Fruit fly (Drosophila melanogaster) whole organism, prepupa: ENCODE results near the gene Shawn.

Experiments
- Blimp-1 ChIP-seq: fragments of 200-800 bp; sonication (Bioruptor generic); optimal IDR thresholded peaks from 3 replicates; lab custom pipeline; 2017; ENCODE audit warnings: missing biosample characterization, missing genetic modification characterization, mild to moderate bottlenecking, moderate library complexity, missing genetic modification reagents
- CG10631 ChIP-seq: fragments of 200-800 bp; sonication (Bioruptor generic); optimal IDR thresholded peaks from 2 replicates; lab custom pipeline; 2016; ENCODE audit warnings: missing biosample characterization, missing genetic modification characterization
- CG10669 ChIP-seq: fragments of 200-800 bp; sonication (Bioruptor generic); optimal IDR thresholded peaks from 3 replicates; lab custom pipeline; 2018; ENCODE audit warnings: missing biosample characterization, mild to moderate bottlenecking, missing genetic modification characterization, moderate library complexity
- CG11294 ChIP-seq: fragments of 200-800 bp; sonication (Bioruptor generic); IDR thresholded peaks from 2 replicates; pipeline ENCODE4 v1.3.6; 2022; ENCODE audit warnings: missing biosample characterization, missing genetic modification characterization
- CG11762 ChIP-seq: fragments of 200-800 bp; sonication (Bioruptor generic); optimal IDR thresholded peaks from 3 replicates; lab custom pipeline; 2016; ENCODE audit warnings: missing biosample characterization, missing genetic modification characterization; ENCODE audit not compliant: insufficient read depth
- CG11902 ChIP-seq: fragments of 200-800 bp; sonication (Bioruptor generic); optimal IDR thresholded peaks from 3 replicates; lab custom pipeline; 2016; ENCODE audit warnings: missing biosample characterization, missing genetic modification characterization
- CG15336 ChIP-seq: fragments of 200-800 bp; sonication (Bioruptor generic); IDR thresholded peaks from 2 replicates; pipeline ENCODE4 v1.3.6; 2022; ENCODE audit warnings: missing biosample characterization, missing genetic modification characterization
- CG1621 ChIP-seq: fragments of 200-800 bp; sonication (Bioruptor generic); optimal IDR thresholded peaks from 3 replicates; lab custom pipeline; 2018; ENCODE audit warnings: missing biosample characterization, mild to moderate bottlenecking, missing genetic modification characterization
- CG16779 ChIP-seq: fragments of 200-800 bp; sonication (Bioruptor generic); optimal IDR thresholded peaks from 3 replicates; lab custom pipeline; 2017; ENCODE audit warnings: missing biosample characterization, mild to moderate bottlenecking, missing genetic modification characterization
- CG31627 ChIP-seq: fragments of 200-800 bp; sonication (Bioruptor generic); optimal IDR thresholded peaks from 3 replicates; lab custom pipeline; 2016; ENCODE audit warnings: missing biosample characterization, missing genetic modification characterization
- CG32006 ChIP-seq: fragments of 200-800 bp; sonication (Bioruptor generic); optimal IDR thresholded peaks from 3 replicates; lab custom pipeline; 2017; ENCODE audit warnings: missing biosample characterization, mild to moderate bottlenecking, missing genetic modification characterization
- CG4318 ChIP-seq: fragments of 200-800 bp; sonication (Bioruptor generic); optimal IDR thresholded peaks from 3 replicates; lab custom pipeline; 2017; ENCODE audit warnings: missing biosample characterization, mild to moderate bottlenecking, missing genetic modification characterization
- CG6276 ChIP-seq: fragments of 200-800 bp; sonication (Bioruptor generic); optimal IDR thresholded peaks from 2 replicates; lab custom pipeline; 2017; ENCODE audit warnings: missing biosample characterization, mild to moderate bottlenecking, missing genetic modification characterization
- CG6792 ChIP-seq: fragments of 200-800 bp; sonication (Bioruptor generic); optimal IDR thresholded peaks from 3 replicates; lab custom pipeline; 2016; ENCODE audit warnings: missing biosample characterization, missing genetic modification characterization
- CG6854 ChIP-seq: fragments of 200-800 bp; sonication (Bioruptor generic); optimal IDR thresholded peaks from 2 replicates; lab custom pipeline; 2017; ENCODE audit warnings: missing biosample characterization, mild to moderate bottlenecking, missing genetic modification characterization
- CG8319 ChIP-seq: fragments of 200-800 bp; sonication (Bioruptor generic); optimal IDR thresholded peaks from 3 replicates; lab custom pipeline; 2016; ENCODE audit warnings: missing biosample characterization, missing genetic modification characterization
- CG8632 ChIP-seq: fragments of 200-800 bp; sonication (Bioruptor generic); optimal IDR thresholded peaks from 3 replicates; lab custom pipeline; 2016; ENCODE audit warnings: missing biosample characterization, missing genetic modification characterization
- CG9139 ChIP-seq: fragments of 200-800 bp; sonication (Bioruptor generic); optimal IDR thresholded peaks from 3 replicates; lab custom pipeline; 2017; ENCODE audit warnings: missing biosample characterization, mild to moderate bottlenecking, missing genetic modification characterization
- Eip75B ChIP-seq: fragments of 200-800 bp; sonication (Bioruptor generic); optimal IDR thresholded peaks from 3 replicates; lab custom pipeline; 2016; ENCODE audit warnings: missing biosample characterization, missing genetic modification characterization
- Eip93F ChIP-seq: fragments of 200-800 bp; sonication (Bioruptor generic); optimal IDR thresholded peaks from 2 replicates; lab custom pipeline; 2016; ENCODE audit warnings: missing biosample characterization, mild to moderate bottlenecking, missing genetic modification characterization
- Ets21C ChIP-seq: fragments of 200-800 bp; sonication (Bioruptor generic); optimal IDR thresholded peaks from 3 replicates; lab custom pipeline; 2016; ENCODE audit warnings: missing biosample characterization, missing genetic modification characterization
- Ets96B ChIP-seq: fragments of 200-800 bp; optimal IDR thresholded peaks from 2 replicates; lab custom pipeline; 2019; ENCODE audit warnings: missing biosample characterization, mild to moderate bottlenecking, missing genetic modification characterization, moderate library complexity
- Hr38 ChIP-seq: sonication (Bioruptor generic); optimal IDR thresholded peaks from 2 replicates; lab custom pipeline; 2016; ENCODE audit warnings: missing biosample characterization, missing genetic modification characterization
- Hr39 ChIP-seq: fragments of 200-800 bp; sonication (Bioruptor generic); optimal IDR thresholded peaks from 2 replicates; lab custom pipeline; 2016; ENCODE audit warnings: missing biosample characterization, missing genetic modification characterization
- OdsH ChIP-seq: fragments of 200-800 bp; sonication (Bioruptor generic); optimal IDR thresholded peaks from 3 replicates; lab custom pipeline; 2016; ENCODE audit warnings: missing biosample characterization, missing genetic modification characterization
- Smox ChIP-seq: fragments of 200-800 bp; sonication (Bioruptor generic); optimal IDR thresholded peaks from 3 replicates; lab custom pipeline; 2016; ENCODE audit warnings: missing biosample characterization, missing genetic modification characterization
- Sox14 ChIP-seq: fragments of 200-800 bp; sonication (Bioruptor generic); optimal IDR thresholded peaks from 3 replicates; lab custom pipeline; 2016; ENCODE audit warnings: missing biosample characterization, missing genetic modification characterization
- acj6 ChIP-seq: fragments of 200-800 bp; sonication (Bioruptor generic); optimal IDR thresholded peaks from 3 replicates; lab custom pipeline; 2016; ENCODE audit warnings: missing biosample characterization, missing genetic modification characterization
- cyc ChIP-seq: fragments of 200-800 bp; sonication (Bioruptor generic); optimal IDR thresholded peaks from 3 replicates; lab custom pipeline; 2016; ENCODE audit warnings: missing biosample characterization, missing genetic modification characterization
- dsx ChIP-seq: fragments of 200-800 bp; optimal IDR thresholded peaks from 3 replicates; lab custom pipeline; 2019; ENCODE audit warnings: missing biosample characterization, mild to moderate bottlenecking, missing genetic modification characterization, moderate library complexity; ENCODE audit not compliant: poor library complexity, severe bottlenecking
- esn ChIP-seq: fragments of 200-800 bp; sonication (Bioruptor generic); optimal IDR thresholded peaks from 2 replicates; lab custom pipeline; 2016; ENCODE audit warnings: missing biosample characterization, mild to moderate bottlenecking, missing genetic modification characterization, moderate library complexity
- lz ChIP-seq: fragments of 200-800 bp; sonication (Bioruptor generic); optimal IDR thresholded peaks from 3 replicates; lab custom pipeline; 2016; ENCODE audit warnings: missing biosample characterization, missing genetic modification characterization
- net ChIP-seq: fragments of 200-800 bp; sonication (Bioruptor generic); optimal IDR thresholded peaks from 3 replicates; lab custom pipeline; 2016; ENCODE audit warnings: missing biosample characterization, missing genetic modification characterization
- pdm3 ChIP-seq: fragments of 200-800 bp; sonication (Bioruptor generic); optimal IDR thresholded peaks from 3 replicates; lab custom pipeline; 2016; ENCODE audit warnings: missing biosample characterization, missing genetic modification characterization
- spab ChIP-seq: fragments of 200-800 bp; sonication (Bioruptor generic); optimal IDR thresholded peaks from 2 replicates; lab custom pipeline; 2017; ENCODE audit warnings: missing biosample characterization, mild to moderate bottlenecking, missing genetic modification characterization, missing genetic modification reagents
- ss ChIP-seq, 2 experiments: fragments of 200-800 bp; sonication (Bioruptor generic); optimal IDR thresholded peaks; 2 replicates in 1 of 2; 3 replicates in 1 of 2; lab custom pipeline; 2017 to 2018; ENCODE audit warnings: mild to moderate bottlenecking in 2 of 2, missing biosample characterization in 2 of 2, missing genetic modification characterization in 2 of 2, moderate library complexity in 1 of 2
- vri ChIP-seq: fragments of 200-800 bp; sonication (Bioruptor generic); optimal IDR thresholded peaks from 3 replicates; lab custom pipeline; 2016; ENCODE audit warnings: missing biosample characterization, mild to moderate bottlenecking, missing genetic modification characterization

Shawn gene

DNA sequence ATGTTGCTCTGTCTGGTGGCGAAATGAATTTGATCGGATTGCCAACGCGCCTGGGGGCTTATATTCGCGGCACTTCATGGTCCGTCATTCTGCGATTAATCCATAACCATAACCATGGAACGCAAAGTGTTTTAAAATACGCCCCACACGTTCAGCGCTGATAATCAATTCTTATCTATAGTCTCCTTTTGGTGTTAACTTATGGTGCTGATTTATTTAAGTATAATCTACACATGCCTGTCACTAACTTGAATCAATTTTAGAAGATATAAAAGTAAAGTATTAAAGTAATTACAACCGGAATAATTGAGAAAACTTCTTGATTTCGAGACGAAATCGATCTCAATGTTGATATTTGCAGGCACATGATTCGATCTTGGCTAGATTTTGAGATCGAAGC is 21.3 kb upstream of the Shawn start, which contains the start of gene CG14219:
Gene CG14219, minus strand, starts transcription at position 101 of the 400 bp plus-strand sequence.
- TF ChIP-seq CG11294 (GFP tag; lab: Robert Waterston, UW) = no peak
- no peak for TF ChIP-seq CG11762 (GFP tag; lab: Kevin White, UChicago)
- no peak for TF ChIP-seq CG16779 (tag; lab: Kevin White, UChicago)
- TF ChIP-seq CG31627 (GFP tag; lab: Kevin White, UChicago) = no peak
- no peak for TF ChIP-seq CG15336 (GFP tag; lab: Robert Waterston, UW)
- no peak for TF ChIP-seq Smox (GFP tag; lab: Kevin White, UChicago)
- no peak for TF ChIP-seq CG6276 (GFP tag; lab: Kevin White, UChicago)
- no peak for TF ChIP-seq cyc (GFP tag; lab: Kevin White, UChicago)
- no peak for TF ChIP-seq CG4318 (GFP tag; lab: Kevin White, UChicago)
- no peak for TF ChIP-seq OdsH
- no peak for TF ChIP-seq Ets96B
- no peak for TF ChIP-seq acj6
- no peak for TF ChIP-seq vri (GFP tag; lab: Kevin White, UChicago)
- no peak for TF ChIP-seq Sox14
- TF ChIP-seq CG11902 (GFP tag; lab: Kevin White, UChicago) = no peak
- no peak for TF ChIP-seq Hr38 (GFP tag; lab: Kevin White, UChicago)
- TF ChIP-seq spab = no peak

DNA sequence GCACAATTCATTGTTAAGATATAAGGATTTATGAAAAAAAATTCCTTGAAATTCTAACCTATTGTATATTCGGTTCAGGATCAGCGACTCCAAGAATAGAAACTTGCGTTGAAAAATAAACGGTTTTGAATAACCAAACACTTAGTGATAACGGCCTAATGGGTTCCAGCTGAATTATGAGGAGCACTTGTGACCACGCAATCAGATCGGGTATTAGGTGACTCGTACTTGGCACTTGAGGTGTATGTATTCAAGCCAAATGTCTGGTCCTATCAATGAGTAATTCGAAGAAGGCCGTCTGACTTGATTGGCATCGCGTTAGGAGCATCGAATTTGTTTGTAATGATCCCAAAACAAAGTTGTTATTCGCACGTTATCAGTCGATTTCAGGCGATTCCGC is 20.7 kb upstream of the Shawn start:
- TF ChIP-seq spab (no peak), CG9139 (no peak), lz (GFP tag; lab: Kevin White, UChicago) (no peak), esn (no peak), net (GFP tag; lab: Kevin White, UChicago) (no peak), CG6792 (GFP tag; lab: Kevin White, UChicago) (no peak)

DNA sequence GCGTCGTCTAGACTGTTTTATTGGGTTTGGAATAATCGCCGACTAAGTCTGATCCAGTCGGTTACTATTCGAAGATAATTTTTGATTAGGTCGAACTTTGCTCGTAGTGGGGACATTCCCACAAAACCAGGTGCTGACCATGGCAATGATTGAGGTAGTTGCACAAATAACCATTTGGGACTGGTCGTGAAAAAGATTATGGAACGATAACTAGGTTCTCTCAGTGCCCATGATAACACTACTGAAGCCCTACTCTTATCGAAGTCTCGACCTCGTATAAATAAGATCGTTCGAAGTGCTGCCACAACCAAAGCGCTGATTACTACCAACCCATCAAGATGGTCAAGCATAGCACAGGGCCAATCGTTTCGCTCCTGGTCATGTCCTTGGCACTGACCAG is 19.0 kb upstream of the Shawn start, which contains the start of gene CG14205:
Gene CG14205, plus strand, starts transcription at position 301 of the 400 bp plus-strand sequence.
- TF ChIP-seq Blimp-1 = no peak
- no peak for TF ChIP-seq CG11902 (GFP tag; lab: Kevin White, UChicago)
- no peak for TF ChIP-seq CG11762 (GFP tag; lab: Kevin White, UChicago)
- no peak for TF ChIP-seq Ets21C (GFP tag; lab: Kevin White, UChicago)
- no peak for TF ChIP-seq CG10669 (GFP tag; lab: Kevin White, UChicago)
- no peak for TF ChIP-seq CG8319 (GFP tag; lab: Kevin White, UChicago)
- TF ChIP-seq CG31627 (GFP tag; lab: Kevin White, UChicago) = no peak
- TF ChIP-seq CG6854 = no peak
- TF ChIP-seq cyc (GFP tag; lab: Kevin White, UChicago) = no peak
- TF ChIP-seq Hr38 (GFP tag; lab: Kevin White, UChicago) = no peak
- no peak for TF ChIP-seq pdm3 (GFP tag; lab: Kevin White, UChicago)
- TF ChIP-seq dsx (GFP tag; lab: Kevin White, UChicago) = no peak

- TF ChIP-seq Sox14 (no peak), CG9139 (no peak), CG16779 (tag; lab: Kevin White, UChicago) (no peak), CG11294 (GFP tag; lab: Robert Waterston, UW) (no peak), CG32006 (GFP tag; lab: Kevin White, UChicago) (no peak), spab (no peak), ss (GFP tag; optimal IDR thresholded peaks at IDR 0.05; lab: Kevin White, UChicago) (no peak), Hr39 (no peak), CG1621 (tag; lab: Kevin White, UChicago) (no peak), CG8632 (GFP tag; lab: Kevin White, UChicago) (no peak), acj6 (no peak), Eip75B (GFP tag; lab: Kevin White, UChicago) (no peak), CG10631 (GFP tag; lab: Kevin White, UChicago) (no peak), Eip93F (no peak)
Observed at dm6 chrX:19595862-19596261, 15.5 kb upstream of the Shawn start.
